Worm (Caenorhabditis elegans): Measurements from ENCODE around the gene F21H7.12.

The F21H7.12 gene

DNA sequence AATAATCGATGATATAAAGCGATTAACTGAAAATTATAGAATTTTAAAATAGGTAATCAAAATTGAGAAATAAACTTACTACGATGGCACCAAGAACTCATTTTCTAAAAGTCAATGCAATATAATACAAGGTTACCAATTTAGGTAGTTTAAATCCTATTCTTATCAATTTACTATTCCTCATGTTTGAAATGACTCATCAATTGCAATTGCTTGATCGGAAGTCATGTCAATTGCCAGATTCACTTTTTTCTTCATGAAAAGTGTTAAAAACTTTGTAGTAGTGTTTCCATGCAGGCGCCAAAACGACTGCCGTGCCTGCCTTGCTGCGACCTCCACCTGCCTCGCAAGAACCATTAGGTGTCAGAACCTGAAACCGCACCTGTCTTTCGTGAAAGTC, 3.4 kb upstream of the F21H7.12 start, which contains the start of gene F11A5.13:
Gene F11A5.13 (minus strand): TSS at position 101 of the 400 bp plus-strand sequence.
- no peak for TF ChIP-seq egl-43 (GFP tag; IDR thresholded peaks at IDR 0.05)
- no peak for TF ChIP-seq ctbp-1 (GFP tag; IDR thresholded peaks at IDR 0.05)
- TF ChIP-seq hlh-11 (tag; optimal IDR thresholded peaks at IDR 0.05), result no peak
- TF ChIP-seq nhr-25 (tag; optimal IDR thresholded peaks at IDR 0.05; ENCODE audit: borderline replicate concordance, insufficient read depth), result no peak
- TF ChIP-seq gei-8 (GFP tag; optimal IDR thresholded peaks at IDR 0.05), result no peak
- TF ChIP-seq ZK546.5 (tag; optimal IDR thresholded peaks at IDR 0.05), result no peak
- no peak for TF ChIP-seq ceh-62 (tag; optimal IDR thresholded peaks at IDR 0.05)
- no peak for TF ChIP-seq nhr-48 (tag; optimal IDR thresholded peaks at IDR 0.05)
- TF ChIP-seq egl-27 (tag; optimal IDR thresholded peaks at IDR 0.05), result no peak
- no peak for TF ChIP-seq pqm-1 (tag; optimal IDR thresholded peaks at IDR 0.05)
- no peak for TF ChIP-seq mdl-1 (tag; optimal IDR thresholded peaks at IDR 0.05)
- no peak for TF ChIP-seq lin-39 (tag; optimal IDR thresholded peaks at IDR 0.05)
- no peak for TF ChIP-seq nhr-42 (GFP tag; IDR thresholded peaks at IDR 0.05)
- TF ChIP-seq daf-8 (GFP tag; IDR thresholded peaks at IDR 0.05), result no peak
- TF ChIP-seq lin-15B (tag; optimal IDR thresholded peaks at IDR 0.05), result no peak
- TF ChIP-seq mxl-2 (GFP tag; conservative IDR thresholded peaks at IDR 0.05), result no peak

ce11 chrV:16229439-16229838, 526 bp upstream of the F21H7.12 start:
- TF ChIP-seq ceh-82 (tag; optimal IDR thresholded peaks at IDR 0.05) (no peak), unc-62 (GFP tag; optimal IDR thresholded peaks at IDR 0.05 in 1 of 2) (peak in 1 of 2 experiments; percentile 97), unc-62 (tag; optimal IDR thresholded peaks at IDR 0.05) (no peak)

- TF ChIP-seq nhr-28 (tag; optimal IDR thresholded peaks at IDR 0.05) (peak; percentile 44), hlh-11 (tag; optimal IDR thresholded peaks at IDR 0.05) (peak; percentile 24), php-3 (GFP tag; IDR thresholded peaks at IDR 0.05) (peak; percentile 87), pqm-1 (tag; optimal IDR thresholded peaks at IDR 0.05) (peak; percentile 82), daf-16 (GFP tag; optimal IDR thresholded peaks at IDR 0.05) (no peak), daf-16 (tag; optimal IDR thresholded peaks at IDR 0.05) (no peak), dmd-6 (GFP tag; IDR thresholded peaks at IDR 0.05) (peak; percentile 82)
Measured at ce11 chrV:16232180-16232579, 2.2 kb downstream of the F21H7.12 start, which contains the start of gene gst-22. Gene gst-22 (minus strand): TSS chrV:16232282.

ce11 chrV:16233624-16234023, 3.7 kb downstream of the F21H7.12 start, which contains the start of gene clec-233:
Gene clec-233 (plus strand): TSS chrV:16233924.
- TF ChIP-seq arid-1 (GFP tag; conservative IDR thresholded peaks at IDR 0.05), result no peak
- no peak for TF ChIP-seq fkh-10 (GFP tag; optimal IDR thresholded peaks at IDR 0.05)
- no peak for TF ChIP-seq daf-8 (GFP tag; IDR thresholded peaks at IDR 0.05)
- TF ChIP-seq saeg-2 (GFP tag; IDR thresholded peaks at IDR 0.05), result no peak
- TF ChIP-seq ctbp-1 (GFP tag; IDR thresholded peaks at IDR 0.05), result no peak
- no peak for TF ChIP-seq egl-43 (GFP tag; IDR thresholded peaks at IDR 0.05)
- no peak for TF ChIP-seq attf-4 (tag; optimal IDR thresholded peaks at IDR 0.05)
- no peak for TF ChIP-seq dve-1 (tag; optimal IDR thresholded peaks at IDR 0.05; ENCODE audit: insufficient read depth)
- no peak for TF ChIP-seq nhr-77 (tag; optimal IDR thresholded peaks at IDR 0.05)
- TF ChIP-seq lim-7 (GFP tag; IDR thresholded peaks at IDR 0.05), result no peak
- TF ChIP-seq F49E8.2 (tag; optimal IDR thresholded peaks at IDR 0.05; ENCODE audit: borderline replicate concordance), result no peak
- no peak for TF ChIP-seq nhr-111 (GFP tag; optimal IDR thresholded peaks at IDR 0.05)

ce11 chrV:16235135-16235534, 5.2 kb downstream of the F21H7.12 start, which contains the start of gene F21H7.3:
Gene F21H7.3 (minus strand): TSS chrV:16235235.
- no peak for TF ChIP-seq hlh-30 (tag; optimal IDR thresholded peaks at IDR 0.05; ENCODE audit: insufficient read depth)
- no peak for TF ChIP-seq set-16 (GFP tag; IDR thresholded peaks at IDR 0.05)
- no peak for TF ChIP-seq ZK546.5 (tag; optimal IDR thresholded peaks at IDR 0.05)
- no peak for TF ChIP-seq zfp-3 (GFP tag; conservative IDR thresholded peaks at IDR 0.05)
- TF ChIP-seq ceh-28 (tag; optimal IDR thresholded peaks at IDR 0.05), result no peak
- TF ChIP-seq hif-1 (tag; optimal IDR thresholded peaks at IDR 0.05), result no peak
- no peak for TF ChIP-seq F44E2.7 (GFP tag; IDR thresholded peaks at IDR 0.05)
- TF ChIP-seq D1046.2 (GFP tag; IDR thresholded peaks at IDR 0.05), result no peak
- no peak for TF ChIP-seq ZK337.2 (GFP tag; IDR thresholded peaks at IDR 0.05)
- TF ChIP-seq dve-1 (tag; optimal IDR thresholded peaks at IDR 0.05; ENCODE audit: insufficient read depth), result no peak
- TF ChIP-seq F37D6.2 (tag; optimal IDR thresholded peaks at IDR 0.05), result no peak
- TF ChIP-seq lin-38 (GFP tag; IDR thresholded peaks at IDR 0.05), result no peak
- no peak for TF ChIP-seq dmd-6 (GFP tag; IDR thresholded peaks at IDR 0.05)
- TF ChIP-seq gei-8 (GFP tag; optimal IDR thresholded peaks at IDR 0.05), result no peak
- TF ChIP-seq dmd-9 (GFP tag; IDR thresholded peaks at IDR 0.05), result no peak
- no peak for TF ChIP-seq nhr-102 (tag; optimal IDR thresholded peaks at IDR 0.05)

Measured in whole organism, L4 larva.